Worm (Caenorhabditis elegans): ENCODE data around the gene srx-4.

Gene srx-4

ce11 chrV:694625-695024 lies 2.1 kb upstream of the srx-4 start, which contains the start of gene srj-53:
Gene srj-53, minus strand, starts transcription at chrV:694725.
- TF ChIP-seq elt-3 (tag; optimal IDR thresholded peaks at IDR 0.05) (no peak), lsy-2 (tag; optimal IDR thresholded peaks at IDR 0.05) (no peak), nhr-2 (tag; optimal IDR thresholded peaks at IDR 0.05) (no peak), lin-13 (tag; optimal IDR thresholded peaks at IDR 0.05) (no peak), elt-1 (tag; optimal IDR thresholded peaks at IDR 0.05; ENCODE audit: borderline replicate concordance, insufficient read depth) (no peak), ztf-11 (tag; optimal IDR thresholded peaks at IDR 0.05) (no peak)

- TF ChIP-seq blmp-1 (tag; optimal IDR thresholded peaks at IDR 0.05): no peak
- TF ChIP-seq bed-3 (GFP tag; optimal IDR thresholded peaks at IDR 0.05): no peak
- TF ChIP-seq unc-62 (GFP tag; optimal IDR thresholded peaks at IDR 0.05): no peak
- no peak for TF ChIP-seq sem-2 (GFP tag; optimal IDR thresholded peaks at IDR 0.05)
- no peak for TF ChIP-seq ceh-39 (tag; optimal IDR thresholded peaks at IDR 0.05)
- no peak for TF ChIP-seq lin-13 (tag; optimal IDR thresholded peaks at IDR 0.05)
- TF ChIP-seq unc-120 (tag; optimal IDR thresholded peaks at IDR 0.05; ENCODE audit: poor library complexity, severe bottlenecking): no peak
- TF ChIP-seq mls-2 (tag; optimal IDR thresholded peaks at IDR 0.05): no peak
- no peak for TF ChIP-seq nhr-2 (tag; optimal IDR thresholded peaks at IDR 0.05)
- TF ChIP-seq mab-5 (tag; optimal IDR thresholded peaks at IDR 0.05): no peak
- TF ChIP-seq ceh-83 (GFP tag; optimal IDR thresholded peaks at IDR 0.05): no peak
- TF ChIP-seq lsy-2 (tag; optimal IDR thresholded peaks at IDR 0.05): no peak
- no peak for TF ChIP-seq sptf-1 (tag; optimal IDR thresholded peaks at IDR 0.05)
- TF ChIP-seq ces-1 (GFP tag; optimal IDR thresholded peaks at IDR 0.05): no peak
- no peak for TF ChIP-seq tbx-8 (GFP tag; optimal IDR thresholded peaks at IDR 0.05)
- no peak for TF ChIP-seq hlh-1 (tag; optimal IDR thresholded peaks at IDR 0.05)
- TF ChIP-seq elt-1 (tag; optimal IDR thresholded peaks at IDR 0.05; ENCODE audit: borderline replicate concordance, insufficient read depth): no peak
- no peak for TF ChIP-seq mep-1 (tag; optimal IDR thresholded peaks at IDR 0.05)
Observed at ce11 chrV:689538-689937, 3.0 kb downstream of the srx-4 start.

ce11 chrV:687384-687783 lies 5.2 kb downstream of the srx-4 start, which contains the start of gene H25P19.1:
Gene H25P19.1, plus strand, starts transcription at chrV:687684.
- no peak for TF ChIP-seq ham-2 (GFP tag; optimal IDR thresholded peaks at IDR 0.05)

- TF ChIP-seq pha-4 (tag; optimal IDR thresholded peaks at IDR 0.05) (no peak), sem-2 (GFP tag; optimal IDR thresholded peaks at IDR 0.05) (no peak)
Observed at ce11 chrV:683858-684257, 8.7 kb downstream of the srx-4 start, which contains the start of gene F31F4.1. Gene F31F4.1, plus strand, starts transcription at chrV:684060.

- TF ChIP-seq lin-32 (GFP tag; optimal IDR thresholded peaks at IDR 0.05): no peak
- no peak for TF ChIP-seq mls-2 (tag; optimal IDR thresholded peaks at IDR 0.05)
- TF ChIP-seq nhr-2 (tag; optimal IDR thresholded peaks at IDR 0.05): no peak
- no peak for TF ChIP-seq mep-1 (tag; optimal IDR thresholded peaks at IDR 0.05)
- TF ChIP-seq sem-2 (GFP tag; optimal IDR thresholded peaks at IDR 0.05): no peak
- TF ChIP-seq lin-13 (tag; optimal IDR thresholded peaks at IDR 0.05): no peak
Observed at ce11 chrV:682031-682430, 10.5 kb downstream of the srx-4 start, which contains the start of gene srx-23. Gene srx-23, plus strand, starts transcription at chrV:682331.

- TF ChIP-seq unc-120 (tag; optimal IDR thresholded peaks at IDR 0.05; ENCODE audit: poor library complexity, severe bottlenecking) (no peak), cnd-1 (tag; optimal IDR thresholded peaks at IDR 0.05) (no peak), nhr-237 (tag; optimal IDR thresholded peaks at IDR 0.05) (no peak), ceh-83 (GFP tag; optimal IDR thresholded peaks at IDR 0.05) (no peak), pha-4 (tag; optimal IDR thresholded peaks at IDR 0.05) (no peak), nhr-2 (tag; optimal IDR thresholded peaks at IDR 0.05) (no peak), ham-2 (GFP tag; optimal IDR thresholded peaks at IDR 0.05) (no peak), snpc-4 (tag; optimal IDR thresholded peaks at IDR 0.05) (no peak), mab-5 (tag; optimal IDR thresholded peaks at IDR 0.05) (no peak)
Observed at ce11 chrV:679663-680062, 12.9 kb downstream of the srx-4 start, which contains the start of gene srx-22. Gene srx-22, plus strand, starts transcription at chrV:679963.

- TF ChIP-seq M03D4.4 (tag; optimal IDR thresholded peaks at IDR 0.05) (no peak), snpc-4 (tag; optimal IDR thresholded peaks at IDR 0.05) (no peak), cnd-1 (tag; optimal IDR thresholded peaks at IDR 0.05) (no peak), mab-5 (tag; optimal IDR thresholded peaks at IDR 0.05) (no peak), bed-3 (GFP tag; optimal IDR thresholded peaks at IDR 0.05) (no peak), zip-8 (tag; optimal IDR thresholded peaks at IDR 0.05) (no peak), ham-2 (GFP tag; optimal IDR thresholded peaks at IDR 0.05) (no peak), ztf-11 (tag; optimal IDR thresholded peaks at IDR 0.05) (no peak), ceh-83 (GFP tag; optimal IDR thresholded peaks at IDR 0.05) (no peak), elt-3 (tag; optimal IDR thresholded peaks at IDR 0.05) (no peak)
Observed at ce11 chrV:676550-677084, 16.0 kb downstream of the srx-4 start, which contains the start of the genes fbxa-72 and srx-21. Gene fbxa-72, minus strand, starts transcription at chrV:676753. Gene srx-21, plus strand, starts transcription at chrV:677034.
